Worm (Caenorhabditis elegans) whole organism, L1 larva: ENCODE measurements around the gene alp-1.
A peak's percentile ranks its signal among the peaks of the same experiment; 100 is the strongest.

ENCODE experiments used
- C16A3.4 ChIP-seq: fragments of 150-350 bp; optimal IDR thresholded peaks from 2 replicates; lab custom pipeline; 2014; ENCODE audit warnings: missing biosample characterization, missing genetic modification characterization
- C34B4.2 ChIP-seq: sonication (generic microtip); optimal IDR thresholded peaks from 2 replicates; lab custom pipeline; 2017; ENCODE audit warnings: mild to moderate bottlenecking, missing genetic modification characterization, missing compliant biosample characterization
- alr-1 ChIP-seq: fragments of 200-800 bp; sonication (Bioruptor generic); optimal IDR thresholded peaks from 2 replicates; lab custom pipeline; 2018; ENCODE audit warnings: borderline replicate concordance, mild to moderate bottlenecking, missing genetic modification characterization, missing compliant biosample characterization
- aly-2 ChIP-seq: fragments of 150-350 bp; optimal IDR thresholded peaks from 2 replicates; lab custom pipeline; 2014; ENCODE audit warnings: missing biosample characterization, missing genetic modification characterization
- blmp-1 ChIP-seq: fragments of 150-350 bp; optimal IDR thresholded peaks from 2 replicates; lab custom pipeline; 2014; ENCODE audit warnings: missing biosample characterization, missing genetic modification characterization
- ceh-90 ChIP-seq: sonication (generic microtip); optimal IDR thresholded peaks from 2 replicates; lab custom pipeline; 2016; ENCODE audit warnings: missing genetic modification characterization, missing compliant biosample characterization
- dpl-1 ChIP-seq, 3 experiments: fragments of 150-350 bp in 2 of 3; sonication (generic microtip) in 1 of 3; optimal IDR thresholded peaks; 2 replicates each; lab custom pipeline; 2014 to 2017; ENCODE audit warnings: missing biosample characterization in 3 of 3, missing genetic modification characterization in 3 of 3, missing genetic modification reagents in 3 of 3
- dsc-1 ChIP-seq: sonication (generic microtip); optimal IDR thresholded peaks from 2 replicates; lab custom pipeline; 2016; ENCODE audit warnings: mild to moderate bottlenecking, missing genetic modification characterization, missing compliant biosample characterization
- efl-1 ChIP-seq, 4 experiments: fragments of 150-350 bp; optimal IDR thresholded peaks in 3 of 4; peaks in 1 of 4; 1 replicate in 1 of 4; 2 replicates in 3 of 4; lab custom pipeline; 2014; ENCODE audit warnings: missing biosample characterization in 2 of 4, missing genetic modification characterization in 2 of 4, missing genetic modification reagents in 2 of 4
- elt-3 ChIP-seq, 6 experiments: fragments of 150-350 bp in 1 of 6; sonication (generic microtip); optimal IDR thresholded peaks; 2 replicates each; lab custom pipeline; 2017 to 2018; ENCODE audit warnings: missing biosample characterization in 6 of 6, missing genetic modification characterization in 6 of 6, inconsistent platforms in 1 of 6
- fos-1 ChIP-seq: fragments of 150-350 bp; optimal IDR thresholded peaks from 2 replicates; lab custom pipeline; 2014; ENCODE audit warnings: missing biosample characterization, missing genetic modification characterization
- grh-1 ChIP-seq: fragments of 200-800 bp; sonication (Bioruptor generic); IDR thresholded peaks from 2 replicates; pipeline ENCODE4 v1.3.6; 2022; ENCODE audit warnings: missing genetic modification reagents, missing genetic modification characterization, missing compliant biosample characterization
- hlh-4 ChIP-seq: sonication (generic microtip); optimal IDR thresholded peaks from 2 replicates; lab custom pipeline; 2016; ENCODE audit warnings: mild to moderate bottlenecking, missing genetic modification characterization, missing compliant biosample characterization
- jun-1 ChIP-seq: fragments of 150-350 bp; optimal IDR thresholded peaks from 2 replicates; lab custom pipeline; 2014; ENCODE audit warnings: missing biosample characterization, missing genetic modification reagents, missing genetic modification characterization
- lin-14 ChIP-seq: fragments of 200-800 bp; sonication (Bioruptor generic); optimal IDR thresholded peaks from 2 replicates; lab custom pipeline; 2018; ENCODE audit warnings: mild to moderate bottlenecking, missing genetic modification characterization, moderate library complexity, missing compliant biosample characterization
- lin-15B ChIP-seq: fragments of 150-350 bp; sonication (generic microtip); optimal IDR thresholded peaks from 3 replicates; lab custom pipeline; 2014; ENCODE audit warnings: missing biosample characterization, missing genetic modification characterization
- lin-35 ChIP-seq, 2 experiments: fragments of 150-350 bp; optimal IDR thresholded peaks; 2 replicates each; lab custom pipeline; 2014; ENCODE audit warnings: missing biosample characterization in 2 of 2, missing genetic modification characterization in 2 of 2, missing genetic modification reagents in 2 of 2
- lsy-2 ChIP-seq, 2 experiments: fragments of 150-350 bp; optimal IDR thresholded peaks; 2 replicates each; lab custom pipeline; 2014; ENCODE audit warnings: missing biosample characterization in 2 of 2, missing genetic modification characterization in 2 of 2
- mab-9 ChIP-seq: fragments of 200-800 bp; sonication (Bioruptor generic); IDR thresholded peaks from 2 replicates; pipeline ENCODE4 v1.3.6; 2022; ENCODE audit warnings: missing genetic modification reagents, missing genetic modification characterization, missing compliant biosample characterization
- mdl-1 ChIP-seq, 2 experiments: fragments of 150-350 bp; optimal IDR thresholded peaks; 2 replicates each; lab custom pipeline; 2014 to 2017; ENCODE audit warnings: missing biosample characterization in 2 of 2, missing genetic modification characterization in 2 of 2, inconsistent platforms in 1 of 2
- mef-2 ChIP-seq: fragments of 150-350 bp; optimal IDR thresholded peaks from 2 replicates; lab custom pipeline; 2014; ENCODE audit warnings: missing biosample characterization, missing genetic modification characterization
- nhr-11 ChIP-seq: fragments of 150-350 bp; optimal IDR thresholded peaks from 2 replicates; lab custom pipeline; 2014; ENCODE audit warnings: missing biosample characterization, missing genetic modification characterization
- nhr-12 ChIP-seq: sonication (generic microtip); optimal IDR thresholded peaks from 2 replicates; lab custom pipeline; 2017; ENCODE audit warnings: missing biosample characterization, missing genetic modification characterization
- nhr-19 ChIP-seq: fragments of 200-800 bp; sonication (Bioruptor generic); conservative IDR thresholded peaks from 2 replicates; pipeline ENCODE4 v1.3.6; 2022; ENCODE audit warnings: missing genetic modification characterization, missing compliant biosample characterization
- nhr-20 ChIP-seq: sonication (generic microtip); optimal IDR thresholded peaks from 2 replicates; lab custom pipeline; 2016; ENCODE audit warnings: mild to moderate bottlenecking, missing genetic modification characterization, missing compliant biosample characterization
- nhr-28 ChIP-seq: fragments of 150-350 bp; optimal IDR thresholded peaks from 2 replicates; lab custom pipeline; 2014; ENCODE audit warnings: missing biosample characterization, missing genetic modification characterization
- nhr-47 ChIP-seq: sonication (generic microtip); optimal IDR thresholded peaks from 2 replicates; lab custom pipeline; 2016; ENCODE audit warnings: mild to moderate bottlenecking, missing genetic modification characterization, moderate library complexity, missing compliant biosample characterization
- nhr-71 ChIP-seq: sonication (generic microtip); optimal IDR thresholded peaks from 2 replicates; lab custom pipeline; 2016; ENCODE audit warnings: mild to moderate bottlenecking, missing genetic modification characterization, moderate library complexity, missing compliant biosample characterization
- nhr-85 ChIP-seq: sonication (generic microtip); peaks from one replicate; lab custom pipeline; 2016; ENCODE audit warnings: missing genetic modification characterization, inconsistent platforms, missing compliant biosample characterization
- nhr-90 ChIP-seq: sonication (generic microtip); optimal IDR thresholded peaks from 2 replicates; lab custom pipeline; 2016; ENCODE audit warnings: mild to moderate bottlenecking, missing genetic modification characterization, missing compliant biosample characterization; ENCODE audit not compliant: poor library complexity
- pqm-1 ChIP-seq: sonication (generic microtip); optimal IDR thresholded peaks from 3 replicates; lab custom pipeline; 2017; ENCODE audit warnings: missing biosample characterization, missing genetic modification characterization
- rnt-1 ChIP-seq: sonication (generic microtip); optimal IDR thresholded peaks from 2 replicates; lab custom pipeline; 2016; ENCODE audit warnings: mild to moderate bottlenecking, missing genetic modification characterization, moderate library complexity, missing compliant biosample characterization
- snu-23 ChIP-seq: sonication (generic microtip); optimal IDR thresholded peaks from 2 replicates; lab custom pipeline; 2016; ENCODE audit warnings: missing genetic modification characterization, missing compliant biosample characterization
- sptf-1 ChIP-seq: fragments of 150-350 bp; optimal IDR thresholded peaks from 2 replicates; lab custom pipeline; 2014; ENCODE audit warnings: missing biosample characterization, missing genetic modification characterization
- swsn-7 ChIP-seq: sonication (generic microtip); optimal IDR thresholded peaks from 2 replicates; lab custom pipeline; 2016; ENCODE audit warnings: missing genetic modification characterization, missing compliant biosample characterization
- tbx-2 ChIP-seq: sonication (generic microtip); optimal IDR thresholded peaks from 2 replicates; lab custom pipeline; 2016; ENCODE audit warnings: missing genetic modification characterization, missing compliant biosample characterization
- tlp-1 ChIP-seq: fragments of 150-350 bp; optimal IDR thresholded peaks from 2 replicates; lab custom pipeline; 2014; ENCODE audit warnings: missing biosample characterization, missing genetic modification characterization
- unc-130 ChIP-seq: fragments of 150-350 bp; optimal IDR thresholded peaks from 2 replicates; lab custom pipeline; 2017; ENCODE audit warnings: missing biosample characterization, missing genetic modification characterization, inconsistent platforms
- unc-30 ChIP-seq: sonication (generic microtip); optimal IDR thresholded peaks from 2 replicates; lab custom pipeline; 2017; ENCODE audit warnings: missing biosample characterization, missing genetic modification characterization
- unc-62 ChIP-seq: fragments of 150-350 bp; optimal IDR thresholded peaks from 2 replicates; lab custom pipeline; 2014; ENCODE audit warnings: missing biosample characterization, missing genetic modification reagents, missing genetic modification characterization
- unc-86 ChIP-seq: sonication (generic microtip); optimal IDR thresholded peaks from 2 replicates; lab custom pipeline; 2016; ENCODE audit warnings: missing genetic modification characterization, missing compliant biosample characterization
- unc-98 ChIP-seq: fragments of 200-800 bp; sonication (Bioruptor generic); IDR thresholded peaks from 2 replicates; pipeline ENCODE4 v1.3.6; 2022; ENCODE audit warnings: missing genetic modification characterization, missing compliant biosample characterization
- vab-15 ChIP-seq: sonication (generic microtip); optimal IDR thresholded peaks from 2 replicates; lab custom pipeline; 2017; ENCODE audit warnings: missing genotype, mild to moderate bottlenecking, missing genetic modification characterization, missing compliant biosample characterization
- xbp-1 ChIP-seq: sonication (generic microtip); optimal IDR thresholded peaks from 2 replicates; lab custom pipeline; 2016; ENCODE audit warnings: missing genetic modification characterization, missing compliant biosample characterization

Gene alp-1

ce11 chrIV:8824145-8824833, 28.0 kb upstream of the alp-1 start, which contains the start of the genes col-117 and col-3 (continued):
- TF ChIP-seq unc-62 (GFP tag; lab: Kevin White, UChicago): no peak
- no peak for TF ChIP-seq mef-2
- peak; percentile 25 for TF ChIP-seq nhr-47 (tag; lab: Kevin White, UChicago)
- TF ChIP-seq vab-15 (tag; lab: Kevin White, UChicago): peak; percentile 8
- TF ChIP-seq fos-1 (tag; lab: Kevin White, UChicago): no peak
- TF ChIP-seq swsn-7: peak; percentile 6
- TF ChIP-seq sptf-1 (tag; lab: Kevin White, UChicago): no peak
- peak; percentile 8 to 34 for TF ChIP-seq lsy-2 (tag; optimal IDR thresholded peaks at IDR 0.05; lab: Kevin White, UChicago)
- TF ChIP-seq C16A3.4: peak; percentile 35
- peak; percentile 60 for TF ChIP-seq nhr-71
- TF ChIP-seq mab-9 (GFP tag; lab: Robert Waterston, UW): no peak
- TF ChIP-seq nhr-19: peak; percentile 37
- TF ChIP-seq snu-23 (GFP tag; lab: Kevin White, UChicago): peak; percentile 58
- TF ChIP-seq mdl-1 (tag; optimal IDR thresholded peaks at IDR 0.05; lab: Kevin White, UChicago): peak in 1 of 2 experiments; percentile 17
- no peak for TF ChIP-seq alr-1 (tag; lab: Kevin White, UChicago)
- TF ChIP-seq blmp-1 (tag; lab: Kevin White, UChicago): peak; percentile 91
- no peak for TF ChIP-seq jun-1 (tag; lab: Kevin White, UChicago)
- peak; percentile 18 for TF ChIP-seq nhr-90
- 0 out of 2 replicates have a peak, but pooled peaks have one; percentile 23 for TF ChIP-seq grh-1 (GFP tag; lab: Robert Waterston, UW)

DNA sequence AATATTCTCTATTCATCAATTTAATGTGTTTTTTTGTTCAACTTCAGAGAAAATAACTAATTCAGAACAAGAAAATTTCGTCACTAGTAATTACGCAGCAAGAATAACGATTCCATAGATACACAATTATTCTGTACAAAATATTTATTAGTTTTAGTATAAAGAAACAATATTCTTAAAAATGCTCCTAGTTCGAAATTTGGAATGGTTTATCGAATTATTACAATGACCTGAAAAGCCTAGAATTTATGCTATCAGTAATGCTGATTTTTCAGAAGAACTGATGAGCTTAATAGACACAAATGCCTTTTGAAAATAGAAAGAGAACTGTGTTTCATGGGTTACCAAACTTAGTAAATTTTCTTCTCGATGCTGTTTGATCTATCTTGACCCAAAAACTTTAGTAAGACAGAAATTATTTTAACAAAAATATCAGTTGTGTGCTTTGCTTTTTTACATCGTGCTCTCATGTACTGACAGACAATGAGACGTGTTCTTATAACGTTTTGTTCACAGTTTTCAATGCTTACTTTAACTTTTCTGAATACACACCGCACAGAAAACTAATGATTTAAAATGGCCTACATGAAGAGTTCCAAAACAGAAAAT, 26.2 kb upstream of the alp-1 start:
- TF ChIP-seq lin-15B (tag; lab: Kevin White, UChicago) (no peak), fos-1 (tag; lab: Kevin White, UChicago) (no peak), aly-2 (tag; lab: Kevin White, UChicago) (peak; percentile 87), xbp-1 (tag; lab: Kevin White, UChicago) (no peak), ceh-90 (no peak), elt-3 (tag; optimal IDR thresholded peaks at IDR 0.05; lab: Kevin White, UChicago) (peak in 2 of 6 experiments; percentile 27 to 28), nhr-85 (tag; lab: Kevin White, UChicago) (peak; percentile 74), jun-1 (tag; lab: Kevin White, UChicago) (peak; percentile 19)
- TF ChIP-seq, all 84 proteins: peak for 4

ce11 chrIV:8826606-8827000, 25.7 kb upstream of the alp-1 start:
- no peak for TF ChIP-seq unc-98 (GFP tag; lab: Robert Waterston, UW)
- no peak for TF ChIP-seq nhr-90
- no peak for TF ChIP-seq tlp-1
- TF ChIP-seq lin-14 (GFP tag; lab: Kevin White, UChicago): peak; percentile 54
- TF ChIP-seq pqm-1 (tag; lab: Kevin White, UChicago): no peak
- peak; percentile 9 for TF ChIP-seq nhr-47 (tag; lab: Kevin White, UChicago)
- no peak for TF ChIP-seq nhr-28
- TF ChIP-seq dpl-1 (GFP tag; optimal IDR thresholded peaks at IDR 0.05; lab: Kevin White, UChicago): peak in 2 of 3 experiments; percentile 56
- peak; percentile 77 for TF ChIP-seq xbp-1 (tag; lab: Kevin White, UChicago)
- TF ChIP-seq nhr-85 (tag; lab: Kevin White, UChicago): peak; percentile 5
- TF ChIP-seq blmp-1 (tag; lab: Kevin White, UChicago): peak; percentile 93
- TF ChIP-seq unc-30 (tag; lab: Kevin White, UChicago): no peak
- peak; percentile 50 for TF ChIP-seq rnt-1 (tag; lab: Kevin White, UChicago)
- TF ChIP-seq unc-86 (tag; lab: Kevin White, UChicago): no peak
- TF ChIP-seq C16A3.4: peak; percentile 19
- TF ChIP-seq C34B4.2: no peak
- TF ChIP-seq unc-130 (tag; lab: Kevin White, UChicago): no peak
- no peak for TF ChIP-seq mef-2
- peak; percentile 50 for TF ChIP-seq nhr-71
- no peak for TF ChIP-seq mab-9 (GFP tag; lab: Robert Waterston, UW)
- no peak for TF ChIP-seq hlh-4 (tag; lab: Kevin White, UChicago)
- peak; percentile 16 for TF ChIP-seq swsn-7
- no peak for TF ChIP-seq jun-1 (tag; lab: Kevin White, UChicago)
- peak; percentile 13 for TF ChIP-seq dsc-1 (tag; lab: Kevin White, UChicago)
- TF ChIP-seq nhr-20 (tag; lab: Kevin White, UChicago): peak; percentile 44
- peak; percentile 51 for TF ChIP-seq snu-23 (GFP tag; lab: Kevin White, UChicago)
- TF ChIP-seq lin-35 (GFP tag; optimal IDR thresholded peaks at IDR 0.05; lab: Kevin White, UChicago): peak; percentile 32 to 69
- TF ChIP-seq nhr-11: no peak
- no peak for TF ChIP-seq mdl-1 (tag; optimal IDR thresholded peaks at IDR 0.05; lab: Kevin White, UChicago)
- TF ChIP-seq efl-1 (optimal IDR thresholded peaks at IDR 0.05; lab: Kevin White, UChicago): peak; percentile 53 to 56
- peak in 1 of 2 experiments; percentile 94 for TF ChIP-seq efl-1 (GFP tag; optimal IDR thresholded peaks at IDR 0.05 in 1 of 2; lab: Kevin White, UChicago)
- no peak for TF ChIP-seq nhr-12
- TF ChIP-seq elt-3 (tag; optimal IDR thresholded peaks at IDR 0.05; lab: Kevin White, UChicago): peak in 1 of 6 experiments; percentile 39
- peak; percentile 53 for TF ChIP-seq tbx-2 (tag; lab: Kevin White, UChicago)
